Worm (Caenorhabditis elegans): ENCODE measurements around the gene odc-1.

- TF ChIP-seq drap-1 (GFP tag; optimal IDR thresholded peaks at IDR 0.05) (no peak), zip-8 (tag; optimal IDR thresholded peaks at IDR 0.05) (no peak), ceh-43 (GFP tag; optimal IDR thresholded peaks at IDR 0.05) (no peak), elt-1 (tag; optimal IDR thresholded peaks at IDR 0.05; ENCODE audit: borderline replicate concordance, insufficient read depth) (no peak), pha-4 (tag; optimal IDR thresholded peaks at IDR 0.05) (no peak), ztf-11 (tag; optimal IDR thresholded peaks at IDR 0.05) (no peak), lsy-2 (tag; optimal IDR thresholded peaks at IDR 0.05) (no peak), mep-1 (tag; optimal IDR thresholded peaks at IDR 0.05) (no peak)
Observed at ce11 chrV:6947442-6947841, 47.4 kb upstream of the odc-1 start, which contains the start of gene Y57E12B.4.
